Fruit fly (Drosophila melanogaster) whole organism, prepupa: ENCODE results near the gene Adat1.
A peak's percentile ranks its signal among the peaks of the same experiment; 100 is the strongest.

Experiments used
- Blimp-1 ChIP-seq: fragments of 200-800 bp; sonication (Bioruptor generic); optimal IDR thresholded peaks from 3 replicates; lab custom pipeline; 2017; ENCODE audit warnings: missing biosample characterization, missing genetic modification characterization, mild to moderate bottlenecking, moderate library complexity, missing genetic modification reagents
- Lpt ChIP-seq: fragments of 200-800 bp; sonication (Bioruptor generic); optimal IDR thresholded peaks from 3 replicates; lab custom pipeline; 2016; ENCODE audit warnings: missing biosample characterization, missing genetic modification characterization
- OdsH ChIP-seq: fragments of 200-800 bp; sonication (Bioruptor generic); optimal IDR thresholded peaks from 3 replicates; lab custom pipeline; 2016; ENCODE audit warnings: missing biosample characterization, missing genetic modification characterization

DNA sequence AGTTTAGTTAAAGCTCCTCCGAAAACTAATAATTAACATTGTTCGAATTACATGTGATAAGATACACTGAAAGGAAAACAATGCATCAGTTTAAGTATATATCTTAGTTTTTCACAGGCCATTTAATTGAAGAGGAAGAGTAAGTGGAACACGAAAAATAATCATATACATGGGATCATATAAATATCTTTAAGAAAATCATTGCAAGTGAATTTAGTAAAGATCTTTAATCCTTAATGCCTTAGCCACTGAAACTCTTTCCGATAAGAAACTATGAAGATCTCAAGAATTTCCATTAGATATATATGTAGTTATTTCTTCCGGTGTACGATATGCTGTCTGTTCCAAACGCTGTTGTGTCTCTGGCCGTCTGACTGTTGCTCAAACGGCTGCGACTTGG lies 32.6 kb downstream of the Adat1 start:
- TF ChIP-seq OdsH (GFP tag; lab: Kevin White, UChicago) (peak; percentile 61), Blimp-1 (no peak), Lpt (GFP tag; lab: Kevin White, UChicago) (peak; percentile 57)
